Fruit fly (Drosophila melanogaster): ENCODE results near the gene Phae2.

Gene Phae2

dm6 chr2L:12110810-12111209 lies at the start of gene Phae2:
Gene Phae2, plus strand, starts transcription at chr2L:12111110.
- TF ChIP-seq noc (tag; optimal IDR thresholded peaks at IDR 0.05) = no peak

dm6 chr2L:12063035-12063434 lies 47.9 kb upstream of the Phae2 start, which contains the start of gene Rab3-GAP:
Gene Rab3-GAP, minus strand, starts transcription at chr2L:12063184.
- TF ChIP-seq noc (tag; optimal IDR thresholded peaks at IDR 0.05) = no peak

- TF ChIP-seq noc (tag; optimal IDR thresholded peaks at IDR 0.05) = no peak
Observed at dm6 chr2L:12065683-12066386, 45.1 kb upstream of the Phae2 start.

- no peak for TF ChIP-seq noc (tag; optimal IDR thresholded peaks at IDR 0.05)
Observed at dm6 chr2L:12066617-12067251, 44.2 kb upstream of the Phae2 start, which contains the start of gene firl. Gene firl, minus strand, starts transcription at chr2L:12066775.

dm6 chr2L:12075850-12076249 lies 35.1 kb upstream of the Phae2 start, which contains the start of gene CG14947:
Gene CG14947, plus strand, starts transcription at chr2L:12076100.
- TF ChIP-seq noc (tag; optimal IDR thresholded peaks at IDR 0.05) = no peak

- no peak for TF ChIP-seq noc (tag; optimal IDR thresholded peaks at IDR 0.05)
Observed at dm6 chr2L:12078123-12078658, 32.7 kb upstream of the Phae2 start.

- no peak for TF ChIP-seq noc (tag; optimal IDR thresholded peaks at IDR 0.05)
Observed at dm6 chr2L:12078695-12079094, 32.2 kb upstream of the Phae2 start.

- TF ChIP-seq noc (tag; optimal IDR thresholded peaks at IDR 0.05) = no peak
Observed at dm6 chr2L:12079827-12080381, 31.0 kb upstream of the Phae2 start.

dm6 chr2L:12081118-12081665 lies 29.7 kb upstream of the Phae2 start:
- no peak for TF ChIP-seq noc (tag; optimal IDR thresholded peaks at IDR 0.05)

- no peak for TF ChIP-seq noc (tag; optimal IDR thresholded peaks at IDR 0.05)
Observed at dm6 chr2L:12085010-12085409, 25.9 kb upstream of the Phae2 start.

- no peak for TF ChIP-seq noc (tag; optimal IDR thresholded peaks at IDR 0.05)
Observed at dm6 chr2L:12085619-12086171, 25.2 kb upstream of the Phae2 start, which contains the start of gene prd. Gene prd, minus strand, starts transcription at chr2L:12085827.

- no peak for TF ChIP-seq noc (tag; optimal IDR thresholded peaks at IDR 0.05)
Observed at dm6 chr2L:12087442-12087841, 23.5 kb upstream of the Phae2 start.

- no peak for TF ChIP-seq noc (tag; optimal IDR thresholded peaks at IDR 0.05)
Observed at dm6 chr2L:12089145-12089544, 21.8 kb upstream of the Phae2 start.

- no peak for TF ChIP-seq noc (tag; optimal IDR thresholded peaks at IDR 0.05)
Observed at dm6 chr2L:12091522-12091921, 19.4 kb upstream of the Phae2 start, which contains the start of gene Pex19. Gene Pex19, plus strand, starts transcription at chr2L:12091822.

- no peak for TF ChIP-seq noc (tag; optimal IDR thresholded peaks at IDR 0.05)
Observed at dm6 chr2L:12092041-12092440, 18.9 kb upstream of the Phae2 start.

- no peak for TF ChIP-seq noc (tag; optimal IDR thresholded peaks at IDR 0.05)
Observed at dm6 chr2L:12092719-12093118, 18.2 kb upstream of the Phae2 start.
